Worm (Caenorhabditis elegans): ENCODE measurements around the gene T25G12.11.

T25G12.11 gene

ce11 chrX:17237439-17237838 lies at the start of gene T25G12.11:
T25G12.11 (minus strand) TSS chrX:17237539.
- TF ChIP-seq aha-1 (tag) (peak; percentile 3), nhr-10 (tag; optimal IDR thresholded peaks at IDR 0.05) (no peak), skn-1 (tag; optimal IDR thresholded peaks at IDR 0.05) (no peak)

ce11 chrX:17256769-17257168 lies 19.4 kb upstream of the T25G12.11 start, which contains the start of gene Y40C7B.4:
Y40C7B.4 (minus strand) TSS chrX:17256787.
- TF ChIP-seq hlh-11 (tag; optimal IDR thresholded peaks at IDR 0.05) (peak; percentile 74), nhr-28 (tag; optimal IDR thresholded peaks at IDR 0.05) (peak; percentile 83), tag-97 (GFP tag; IDR thresholded peaks at IDR 0.05) (no peak), nhr-111 (GFP tag; optimal IDR thresholded peaks at IDR 0.05) (no peak), nhr-48 (tag; optimal IDR thresholded peaks at IDR 0.05) (peak; percentile 46), lin-38 (GFP tag; IDR thresholded peaks at IDR 0.05) (no peak), egl-27 (tag; optimal IDR thresholded peaks at IDR 0.05) (no peak), unc-62 (GFP tag; optimal IDR thresholded peaks at IDR 0.05 in 1 of 2) (peak in 1 of 2 experiments; percentile 23), unc-62 (tag; optimal IDR thresholded peaks at IDR 0.05) (no peak), F44E2.7 (GFP tag; IDR thresholded peaks at IDR 0.05) (no peak), gei-8 (GFP tag; optimal IDR thresholded peaks at IDR 0.05) (no peak), skn-1 (tag; optimal IDR thresholded peaks at IDR 0.05) (no peak), Y75B8A.6 (GFP tag; IDR thresholded peaks at IDR 0.05) (no peak), daf-16 (GFP tag; optimal IDR thresholded peaks at IDR 0.05) (peak in 1 of 2 experiments; percentile 15), daf-16 (tag; optimal IDR thresholded peaks at IDR 0.05) (peak; percentile 86), set-16 (GFP tag; IDR thresholded peaks at IDR 0.05) (no peak), fos-1 (tag; optimal IDR thresholded peaks at IDR 0.05) (no peak), dmd-6 (GFP tag; IDR thresholded peaks at IDR 0.05) (no peak), unc-39 (tag; optimal IDR thresholded peaks at IDR 0.05) (no peak), pqm-1 (tag; optimal IDR thresholded peaks at IDR 0.05) (peak; percentile 86), R02D3.7 (tag; optimal IDR thresholded peaks at IDR 0.05) (no peak), T20F7.1 (GFP tag; optimal IDR thresholded peaks at IDR 0.05) (no peak), nhr-10 (tag; optimal IDR thresholded peaks at IDR 0.05) (no peak), nhr-25 (tag; optimal IDR thresholded peaks at IDR 0.05; ENCODE audit: borderline replicate concordance, insufficient read depth) (no peak), mdt-29 (GFP tag; IDR thresholded peaks at IDR 0.05) (no peak), ZK546.5 (tag; optimal IDR thresholded peaks at IDR 0.05) (no peak), D1046.2 (GFP tag; IDR thresholded peaks at IDR 0.05) (no peak), vab-7 (GFP tag; IDR thresholded peaks at IDR 0.05) (no peak), pha-4 (GFP tag; IDR thresholded peaks at IDR 0.05) (peak; percentile 42; the same call in 1 of the 2 replicates), pha-4 (tag; optimal IDR thresholded peaks at IDR 0.05) (no peak), Y48G9A.11 (GFP tag; IDR thresholded peaks at IDR 0.05) (no peak), nhr-42 (GFP tag; IDR thresholded peaks at IDR 0.05) (no peak), ceh-32 (tag; optimal IDR thresholded peaks at IDR 0.05; ENCODE audit: poor library complexity) (no peak), zip-2 (tag; optimal IDR thresholded peaks at IDR 0.05) (no peak), dve-1 (tag; optimal IDR thresholded peaks at IDR 0.05; ENCODE audit: insufficient read depth) (peak; percentile 74), dmd-8 (GFP tag; IDR thresholded peaks at IDR 0.05) (no peak), unc-130 (GFP tag; optimal IDR thresholded peaks at IDR 0.05) (no peak), arid-1 (GFP tag; conservative IDR thresholded peaks at IDR 0.05) (no peak), zfp-2 (tag; optimal IDR thresholded peaks at IDR 0.05) (no peak), Y5F2A.4 (GFP tag; optimal IDR thresholded peaks at IDR 0.05) (no peak), fkh-10 (GFP tag; optimal IDR thresholded peaks at IDR 0.05) (no peak), sdz-12 (GFP tag; optimal IDR thresholded peaks at IDR 0.05) (no peak), lir-3 (tag; optimal IDR thresholded peaks at IDR 0.05) (no peak), nhr-76 (tag; optimal IDR thresholded peaks at IDR 0.05) (no peak), lin-13 (GFP tag; optimal IDR thresholded peaks at IDR 0.05) (no peak), saeg-2 (GFP tag; IDR thresholded peaks at IDR 0.05) (no peak), F37D6.2 (tag; optimal IDR thresholded peaks at IDR 0.05) (no peak), nhr-41 (GFP tag; IDR thresholded peaks at IDR 0.05) (no peak), aly-2 (tag; optimal IDR thresholded peaks at IDR 0.05) (no peak), jun-1 (tag; optimal IDR thresholded peaks at IDR 0.05) (no peak)

Data from whole organism, L4 larva.